Fruit fly (Drosophila melanogaster) S2 (cell line): Measurements from ENCODE around the gene Decay.

Source experiments
- CG8478 ChIP-seq: fragments of >200 bp; optimal IDR thresholded peaks from 2 replicates; lab custom pipeline; 2018
- CTCF ChIP-seq, 2 experiments: fragments of >200 bp; optimal IDR thresholded peaks; 2 replicates each; lab custom pipeline; 2018

dm6 chr3R:16500919-16501851 lies at the start of gene Decay:
- TF ChIP-seq CG8478 (lab: Kevin White, UChicago), result no peak
- TF ChIP-seq CTCF (optimal IDR thresholded peaks at IDR 0.05; lab: Kevin White, UChicago), result no peak
